Fruit fly (Drosophila melanogaster): Measurements from ENCODE around the gene CG18809.
A peak's percentile ranks its signal among the peaks of the same experiment; 100 is the strongest.

Gene CG18809

dm6 chrX:19717988-19718973, 25.9 kb downstream of the CG18809 start, which contains the start of gene CG12531:
TSS of gene CG12531 (plus strand) at chrX:19718923.
- TF ChIP-seq CG8119 (GFP tag; IDR thresholded peaks at IDR 0.05) (no peak), ss (GFP tag; optimal IDR thresholded peaks at IDR 0.05) (peak in 1 of 2 experiments; percentile 35), svp (GFP tag) (peak; percentile 10), dac (GFP tag; optimal IDR thresholded peaks at IDR 0.05) (no peak), Eip93F (GFP tag; optimal IDR thresholded peaks at IDR 0.05) (no peak), CG3032 (tag; optimal IDR thresholded peaks at IDR 0.05) (no peak)

- no peak for TF ChIP-seq fd85E (GFP tag; optimal IDR thresholded peaks at IDR 0.05)
- TF ChIP-seq CG10669 (GFP tag; optimal IDR thresholded peaks at IDR 0.05), result no peak
- TF ChIP-seq svp (GFP tag), result peak; percentile 17
These were observed 27.1 kb downstream of the CG18809 start for dm6 chrX:19717041-19717440.

- TF ChIP-seq net (GFP tag; optimal IDR thresholded peaks at IDR 0.05) (no peak), CG6792 (GFP tag; optimal IDR thresholded peaks at IDR 0.05) (no peak), fd85E (GFP tag; optimal IDR thresholded peaks at IDR 0.05) (no peak), Eip78C (GFP tag) (peak; percentile 40), CG32006 (GFP tag; optimal IDR thresholded peaks at IDR 0.05) (no peak), CG10631 (GFP tag; optimal IDR thresholded peaks at IDR 0.05) (peak; percentile 5), ss (GFP tag; optimal IDR thresholded peaks at IDR 0.05) (no peak), Hr39 (GFP tag; optimal IDR thresholded peaks at IDR 0.05) (no peak), CG8319 (GFP tag; optimal IDR thresholded peaks at IDR 0.05) (no peak), svp (GFP tag) (peak; percentile 45), CG6276 (GFP tag; optimal IDR thresholded peaks at IDR 0.05) (no peak)
These were observed 27.7 kb downstream of the CG18809 start for dm6 chrX:19716325-19716917.

dm6 chrX:19714816-19715215, 29.3 kb downstream of the CG18809 start:
- TF ChIP-seq CG3919 (GFP tag; optimal IDR thresholded peaks at IDR 0.05) (no peak), svp (GFP tag) (peak; percentile 71)

- TF ChIP-seq eg (GFP tag; IDR thresholded peaks at IDR 0.05), result 0 out of 3 replicates have a peak, but pooled peaks have one; percentile 7
- no peak for TF ChIP-seq dac (GFP tag; optimal IDR thresholded peaks at IDR 0.05)
- TF ChIP-seq Smox (GFP tag; optimal IDR thresholded peaks at IDR 0.05), result no peak
- no peak for TF ChIP-seq Hr38 (GFP tag; optimal IDR thresholded peaks at IDR 0.05)
- TF ChIP-seq Eip78C (GFP tag), result peak; percentile 40
- peak; percentile 79 for TF ChIP-seq svp (GFP tag)
- no peak for TF ChIP-seq CG11902 (GFP tag; optimal IDR thresholded peaks at IDR 0.05)
- TF ChIP-seq CG10631 (GFP tag; optimal IDR thresholded peaks at IDR 0.05), result no peak
These were observed 31.1 kb downstream of the CG18809 start, which contains the start of gene meso18E for dm6 chrX:19712898-19713627. TSS of gene meso18E (minus strand) at chrX:19713045.

dm6 chrX:19711936-19712335, 32.2 kb downstream of the CG18809 start:
- no peak for TF ChIP-seq acj6 (GFP tag; optimal IDR thresholded peaks at IDR 0.05)
- no peak for TF ChIP-seq CG7368 (GFP tag; optimal IDR thresholded peaks at IDR 0.05)
- no peak for TF ChIP-seq CG3919 (GFP tag; optimal IDR thresholded peaks at IDR 0.05)
- TF ChIP-seq Gug (GFP tag; IDR thresholded peaks at IDR 0.05), result no peak
- no peak for TF ChIP-seq fd59A (GFP tag; optimal IDR thresholded peaks at IDR 0.05)
- no peak for TF ChIP-seq CG11902 (GFP tag; optimal IDR thresholded peaks at IDR 0.05)
- TF ChIP-seq Blimp-1 (GFP tag; optimal IDR thresholded peaks at IDR 0.05), result no peak
- no peak for TF ChIP-seq cyc (GFP tag; optimal IDR thresholded peaks at IDR 0.05)
- TF ChIP-seq Met (GFP tag; optimal IDR thresholded peaks at IDR 0.05), result no peak
- TF ChIP-seq Hr38 (GFP tag; optimal IDR thresholded peaks at IDR 0.05), result no peak
- no peak for TF ChIP-seq esn (GFP tag; optimal IDR thresholded peaks at IDR 0.05)
- TF ChIP-seq Ets21C (GFP tag; optimal IDR thresholded peaks at IDR 0.05), result no peak
- no peak for TF ChIP-seq CG6854 (GFP tag; optimal IDR thresholded peaks at IDR 0.05)
- TF ChIP-seq CG4318 (GFP tag; optimal IDR thresholded peaks at IDR 0.05), result no peak
- TF ChIP-seq CG32006 (GFP tag; optimal IDR thresholded peaks at IDR 0.05), result no peak
- TF ChIP-seq Sox15 (GFP tag; optimal IDR thresholded peaks at IDR 0.05), result no peak
- no peak for TF ChIP-seq Eip93F (GFP tag; optimal IDR thresholded peaks at IDR 0.05)
- no peak for TF ChIP-seq Ets96B (tag; optimal IDR thresholded peaks at IDR 0.05)
- no peak for TF ChIP-seq Smox (GFP tag; optimal IDR thresholded peaks at IDR 0.05)
- TF ChIP-seq net (GFP tag; optimal IDR thresholded peaks at IDR 0.05), result no peak

All from whole organism, prepupa.